Worm (Caenorhabditis elegans) whole organism, dauer: ENCODE results near the gene ttr-32.
"Not testable (repeated sequence)": the region's sequence is repeated elsewhere in the genome, so short reads cannot be mapped to it uniquely, and the experiment has no call there.

Experiments used
- unc-62 ChIP-seq: sonication (generic microtip); optimal IDR thresholded peaks from 2 replicates; lab custom pipeline; 2017; ENCODE audit warnings: missing biosample characterization, missing genetic modification reagents, missing genetic modification characterization

Gene ttr-32

DNA sequence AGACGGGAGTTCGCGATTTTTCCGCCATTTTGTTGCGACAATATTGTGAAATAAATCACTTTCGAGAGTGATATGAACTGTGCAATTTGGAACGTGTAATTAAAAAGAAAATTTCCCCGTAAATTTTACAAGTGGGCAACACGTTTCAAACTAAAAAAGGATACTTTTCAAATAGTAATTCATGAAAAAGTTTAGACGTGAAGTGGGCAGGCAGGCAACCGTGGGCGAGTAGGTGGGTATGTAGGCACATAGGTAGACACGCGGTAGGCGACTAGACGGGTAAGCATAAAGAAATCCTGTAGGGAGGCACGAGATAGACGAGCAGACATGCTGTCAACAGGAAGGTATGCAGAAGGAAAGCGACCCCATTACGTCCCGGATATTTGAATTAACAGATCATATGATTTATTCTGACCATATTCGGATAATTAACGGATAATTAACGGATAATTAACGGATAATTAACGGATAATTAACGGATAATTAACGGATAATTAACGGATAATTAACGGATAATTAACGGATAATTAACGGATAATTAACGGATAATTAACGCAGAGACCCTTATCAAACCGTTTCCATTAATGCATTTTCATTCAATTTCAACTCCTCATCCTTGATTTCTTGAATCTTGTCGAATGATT lies 27.2 kb downstream of the ttr-32 start, which contains the start of gene R13A5.11:
Gene R13A5.11, minus strand, starts transcription at position 51 of the 644 bp plus-strand sequence.
- TF ChIP-seq unc-62 (GFP tag; lab: Kevin White, UChicago), result no peak

DNA sequence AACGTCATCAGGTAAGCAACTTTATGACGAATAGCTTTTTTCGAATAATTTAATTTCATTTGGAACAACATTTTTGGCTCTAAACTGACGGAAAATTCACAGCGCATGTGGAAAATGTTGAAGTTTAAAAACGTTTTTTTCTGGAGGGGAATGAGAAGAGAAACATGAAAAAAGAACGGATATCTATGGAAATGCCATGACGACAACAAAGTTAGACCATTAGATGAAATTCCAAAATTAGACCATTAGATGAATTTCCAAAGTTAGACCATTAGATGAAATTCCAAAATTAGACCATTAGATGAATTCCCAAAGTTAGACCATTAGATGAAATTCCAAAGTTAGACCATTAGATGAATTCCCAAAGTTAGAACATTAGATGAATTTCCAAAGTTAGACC lies 28.3 kb downstream of the ttr-32 start, which contains the start of gene Y80D4G.2:
Gene Y80D4G.2, minus strand, starts transcription at position 101 of the 400 bp plus-strand sequence.
- TF ChIP-seq unc-62 (GFP tag; lab: Kevin White, UChicago), result not testable (repeated sequence)

DNA sequence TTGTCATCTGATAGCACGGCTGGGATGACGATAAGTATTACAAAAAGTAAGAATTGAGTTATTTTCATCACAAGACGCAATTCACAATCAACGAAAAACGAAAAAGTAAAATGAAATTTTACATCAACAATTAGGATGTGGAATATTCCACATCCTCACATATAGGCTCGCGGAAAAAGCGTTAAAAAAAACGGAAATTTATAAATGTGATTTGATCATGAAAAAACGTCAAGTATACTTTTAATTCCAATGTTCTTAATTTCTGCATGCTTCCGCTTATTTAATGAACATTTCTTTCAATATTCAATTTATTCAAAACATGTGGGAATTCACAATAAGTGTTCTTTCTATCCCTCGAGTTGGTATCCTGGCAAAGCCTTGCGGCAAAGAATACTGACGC lies 42.0 kb downstream of the ttr-32 start, which contains the start of gene T04A6.3:
Gene T04A6.3, minus strand, starts transcription at position 101 of the 400 bp plus-strand sequence.
- no peak for TF ChIP-seq unc-62 (GFP tag; lab: Kevin White, UChicago)

DNA sequence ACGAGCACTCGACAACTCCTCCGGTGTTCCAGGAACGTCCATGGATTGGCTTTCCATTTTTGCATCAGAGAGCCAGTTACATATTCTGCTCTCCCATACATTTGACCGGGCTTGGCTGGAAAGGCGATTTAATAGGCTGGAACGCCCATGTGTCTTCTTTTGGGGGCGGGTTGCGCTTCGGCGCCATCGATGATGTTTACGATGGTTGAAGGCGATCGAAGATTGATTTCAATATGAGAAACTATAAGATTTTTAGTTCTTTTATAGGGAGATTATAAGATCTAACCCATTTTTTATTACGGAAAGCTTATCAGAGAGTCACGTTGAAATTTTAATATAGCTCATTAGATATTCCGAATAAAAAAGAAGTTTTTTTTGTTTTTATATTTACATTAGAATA lies 43.0 kb downstream of the ttr-32 start, which contains the start of gene nsph-4.3:
Gene nsph-4.3, minus strand, starts transcription at position 101 of the 400 bp plus-strand sequence.
- TF ChIP-seq unc-62 (GFP tag; lab: Kevin White, UChicago), result no peak

DNA sequence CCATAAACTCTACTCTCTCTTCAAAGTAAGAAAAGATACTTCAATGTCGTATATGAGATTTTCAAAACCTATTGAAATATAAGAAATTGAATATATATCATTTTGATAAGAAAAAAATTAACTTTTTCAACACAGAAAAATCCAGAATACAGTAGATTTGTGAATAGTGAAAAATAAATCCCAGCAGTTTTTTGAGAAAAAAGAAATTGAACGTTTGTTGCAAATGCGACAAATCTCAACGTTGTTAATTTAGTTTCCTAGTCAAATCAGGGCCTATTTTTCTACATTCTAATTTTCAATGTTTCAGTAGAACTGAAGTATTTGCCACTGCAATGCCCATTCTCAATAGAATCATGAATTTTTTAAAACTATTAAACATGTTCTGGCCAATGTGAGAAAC lies 48.3 kb downstream of the ttr-32 start, which contains the start of gene T04A6.2:
Gene T04A6.2, plus strand, starts transcription at position 301 of the 400 bp plus-strand sequence.
- TF ChIP-seq unc-62 (GFP tag; lab: Kevin White, UChicago), result no peak

DNA sequence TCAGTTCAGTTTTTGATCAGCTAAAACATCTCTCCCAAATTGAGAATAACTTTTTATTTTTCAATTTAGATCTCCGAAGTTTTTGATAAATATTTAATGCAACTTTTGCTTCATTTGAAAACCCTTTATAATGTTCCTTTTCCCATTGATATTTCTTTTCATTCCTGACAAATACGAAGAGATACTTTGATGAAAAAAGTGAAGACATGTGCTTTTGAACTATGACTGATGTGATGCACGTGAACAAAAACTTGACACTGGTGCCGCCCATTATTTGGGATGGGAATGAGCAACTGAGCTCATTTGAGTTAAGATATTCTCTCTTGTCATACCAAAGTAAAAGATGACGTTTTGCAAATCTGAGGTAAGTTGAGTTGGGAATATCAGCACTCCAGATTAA lies 50.0 kb downstream of the ttr-32 start, which contains the start of gene T04A6.1:
Gene T04A6.1, plus strand, starts transcription at position 301 of the 400 bp plus-strand sequence.
- no peak for TF ChIP-seq unc-62 (GFP tag; lab: Kevin White, UChicago)
